Comparison of ENCODE assay signal across 3 worm cellular contexts in genomic region chrV:8434400-8434827, ce11.
TF ChIP-seq lines count a peak whose summit lies in the region.

No protein-coding gene starts in this region.

TF ChIP-seq in whole organism, L1 larva, 84 proteins besides CTCF, POLR2A, EP300 and RAD21 (continued from another document):
- TF ChIP-seq nhr-71 (tag; optimal IDR thresholded peaks at IDR 0.05; lab: Kevin White, UChicago) (peak; percentile 20), snu-23 (GFP tag; optimal IDR thresholded peaks at IDR 0.05; lab: Kevin White, UChicago) (peak; percentile 26), ztf-11 (tag; optimal IDR thresholded peaks at IDR 0.05; lab: Kevin White, UChicago) (no peak), nhr-77 (tag; optimal IDR thresholded peaks at IDR 0.05; lab: Kevin White, UChicago) (no peak), lir-3 (tag; optimal IDR thresholded peaks at IDR 0.05; lab: Kevin White, UChicago; ENCODE audit: poor library complexity) (no peak), nhr-20 (tag; optimal IDR thresholded peaks at IDR 0.05; lab: Kevin White, UChicago) (peak; percentile 32), mdl-1 (tag; optimal IDR thresholded peaks at IDR 0.05; lab: Kevin White, UChicago) (no peak), zag-1 (tag; optimal IDR thresholded peaks at IDR 0.05; lab: Kevin White, UChicago) (no peak), pag-3 (tag; optimal IDR thresholded peaks at IDR 0.05; lab: Kevin White, UChicago; ENCODE audit: borderline replicate concordance, insufficient read depth) (peak; percentile 52), mep-1 (tag; optimal IDR thresholded peaks at IDR 0.05; lab: Kevin White, UChicago) (peak; percentile 42)

TF ChIP-seq in whole organism, L2 larva, 48 proteins besides CTCF, POLR2A, EP300 and RAD21 (continued from another document):
- TF ChIP-seq Y55F3AM.14 (GFP tag; optimal IDR thresholded peaks at IDR 0.05; lab: Kevin White, UChicago): no peak
- TF ChIP-seq gmeb-1 (tag; optimal IDR thresholded peaks at IDR 0.05; lab: Kevin White, UChicago): peak; percentile 32
- TF ChIP-seq ztf-4 (tag; optimal IDR thresholded peaks at IDR 0.05; lab: Kevin White, UChicago): no peak
- TF ChIP-seq ama-1 (optimal IDR thresholded peaks at IDR 0.05; lab: Kevin White, UChicago): no peak
- TF ChIP-seq unc-62 (GFP tag; optimal IDR thresholded peaks at IDR 0.05; lab: Kevin White, UChicago): no peak
- no peak for TF ChIP-seq lin-11 (tag; optimal IDR thresholded peaks at IDR 0.05; lab: Kevin White, UChicago)
- TF ChIP-seq zag-1 (tag; optimal IDR thresholded peaks at IDR 0.05; lab: Kevin White, UChicago): no peak
- peak; percentile 73 for TF ChIP-seq blmp-1 (tag; optimal IDR thresholded peaks at IDR 0.05; lab: Kevin White, UChicago; ENCODE audit: insufficient read depth)
- peak; percentile 65 for TF ChIP-seq fos-1 (tag; optimal IDR thresholded peaks at IDR 0.05; lab: Kevin White, UChicago)
- TF ChIP-seq mbf-1 (tag; optimal IDR thresholded peaks at IDR 0.05; lab: Kevin White, UChicago): no peak
- TF ChIP-seq elt-1 (tag; optimal IDR thresholded peaks at IDR 0.05; lab: Kevin White, UChicago): no peak
- no peak for TF ChIP-seq egl-27 (tag; optimal IDR thresholded peaks at IDR 0.05; lab: Kevin White, UChicago)
- TF ChIP-seq crh-2 (tag; optimal IDR thresholded peaks at IDR 0.05; lab: Kevin White, UChicago): peak; percentile 37
- TF ChIP-seq dmd-4 (tag; optimal IDR thresholded peaks at IDR 0.05; lab: Kevin White, UChicago): no peak
- no peak for TF ChIP-seq ZK546.5 (tag; optimal IDR thresholded peaks at IDR 0.05; lab: Kevin White, UChicago)
- no peak for TF ChIP-seq mab-5 (tag; optimal IDR thresholded peaks at IDR 0.05; lab: Kevin White, UChicago)
- peak; percentile 5 for TF ChIP-seq sma-9 (GFP tag; optimal IDR thresholded peaks at IDR 0.05; lab: Kevin White, UChicago)
- TF ChIP-seq sma-9 (tag; optimal IDR thresholded peaks at IDR 0.05; lab: Kevin White, UChicago): no peak
- no peak for TF ChIP-seq sma-3 (GFP tag; optimal IDR thresholded peaks at IDR 0.05; lab: Kevin White, UChicago)
- no peak for TF ChIP-seq unc-39 (tag; optimal IDR thresholded peaks at IDR 0.05; lab: Kevin White, UChicago)
- TF ChIP-seq lin-13 (GFP tag; optimal IDR thresholded peaks at IDR 0.05; lab: Kevin White, UChicago): no peak
- no peak for TF ChIP-seq lin-39 (tag; optimal IDR thresholded peaks at IDR 0.05; lab: Kevin White, UChicago)

TF ChIP-seq in whole organism, L4 larva, 104 proteins besides CTCF, POLR2A, EP300 and RAD21 (continued from another document):
- no peak for TF ChIP-seq sdz-12 (GFP tag; optimal IDR thresholded peaks at IDR 0.05; lab: Kevin White, UChicago)
- TF ChIP-seq dmd-6 (GFP tag; IDR thresholded peaks at IDR 0.05; lab: Robert Waterston, UW): peak; percentile 18; the same call in 1 of the 2 replicates
- TF ChIP-seq cey-2 (tag; optimal IDR thresholded peaks at IDR 0.05; lab: Kevin White, UChicago; ENCODE audit: borderline replicate concordance, insufficient read depth): no peak
- no peak for TF ChIP-seq rbr-2 (tag; optimal IDR thresholded peaks at IDR 0.05; lab: Kevin White, UChicago)
- TF ChIP-seq lin-15B (tag; optimal IDR thresholded peaks at IDR 0.05; lab: Kevin White, UChicago): no peak
- TF ChIP-seq snpc-4 (tag; optimal IDR thresholded peaks at IDR 0.05; lab: Kevin White, UChicago): no peak
- peak; percentile 74 for TF ChIP-seq hlh-11 (tag; optimal IDR thresholded peaks at IDR 0.05; lab: Kevin White, UChicago)
- no peak for TF ChIP-seq lsy-2 (tag; optimal IDR thresholded peaks at IDR 0.05; lab: Kevin White, UChicago)
- TF ChIP-seq set-16 (GFP tag; IDR thresholded peaks at IDR 0.05; lab: Robert Waterston, UW): no peak
- no peak for TF ChIP-seq ceh-32 (tag; optimal IDR thresholded peaks at IDR 0.05; lab: Kevin White, UChicago; ENCODE audit: poor library complexity)
- TF ChIP-seq lin-29 (GFP tag; IDR thresholded peaks at IDR 0.05; lab: Robert Waterston, UW): no peak
- TF ChIP-seq fos-1 (tag; optimal IDR thresholded peaks at IDR 0.05; lab: Kevin White, UChicago): no peak
- TF ChIP-seq daf-16 (GFP tag; optimal IDR thresholded peaks at IDR 0.05; lab: Kevin White, UChicago): no peak
- peak; percentile 98 for TF ChIP-seq daf-16 (tag; optimal IDR thresholded peaks at IDR 0.05; lab: Kevin White, UChicago)
- no peak for TF ChIP-seq ceh-62 (tag; optimal IDR thresholded peaks at IDR 0.05; lab: Kevin White, UChicago)
- TF ChIP-seq ceh-44 (GFP tag; IDR thresholded peaks at IDR 0.05; lab: Robert Waterston, UW): no peak
- TF ChIP-seq attf-4 (tag; optimal IDR thresholded peaks at IDR 0.05; lab: Kevin White, UChicago): no peak
- peak; percentile 1 for TF ChIP-seq mxl-3 (GFP tag; optimal IDR thresholded peaks at IDR 0.05; lab: Kevin White, UChicago)
- TF ChIP-seq arid-1 (GFP tag; conservative IDR thresholded peaks at IDR 0.05; lab: Robert Waterston, UW): no peak
- no peak for TF ChIP-seq R02D3.7 (tag; optimal IDR thresholded peaks at IDR 0.05; lab: Kevin White, UChicago)
- TF ChIP-seq nhr-11 (tag; optimal IDR thresholded peaks at IDR 0.05; lab: Kevin White, UChicago): no peak
- no peak for TF ChIP-seq ama-1 (optimal IDR thresholded peaks at IDR 0.05; lab: Kevin White, UChicago)
- no peak for TF ChIP-seq spr-1 (tag; optimal IDR thresholded peaks at IDR 0.05; lab: Kevin White, UChicago)
- no peak for TF ChIP-seq F44E2.7 (GFP tag; IDR thresholded peaks at IDR 0.05; lab: Robert Waterston, UW)
- TF ChIP-seq madf-9 (GFP tag; conservative IDR thresholded peaks at IDR 0.05; lab: Robert Waterston, UW): no peak
- TF ChIP-seq T20F7.1 (GFP tag; optimal IDR thresholded peaks at IDR 0.05; lab: Kevin White, UChicago): no peak
- no peak for TF ChIP-seq F10B5.3 (tag; optimal IDR thresholded peaks at IDR 0.05; lab: Kevin White, UChicago)
- TF ChIP-seq vab-7 (GFP tag; IDR thresholded peaks at IDR 0.05; lab: Robert Waterston, UW): no peak
- no peak for TF ChIP-seq Y105C5A.15 (GFP tag; IDR thresholded peaks at IDR 0.05; lab: Robert Waterston, UW)
- no peak for TF ChIP-seq zip-2 (tag; optimal IDR thresholded peaks at IDR 0.05; lab: Kevin White, UChicago)
- no peak for TF ChIP-seq daf-12 (tag; optimal IDR thresholded peaks at IDR 0.05; lab: Kevin White, UChicago)
- TF ChIP-seq tra-1 (GFP tag; IDR thresholded peaks at IDR 0.05; lab: Robert Waterston, UW): no peak
- no peak for TF ChIP-seq nhr-76 (tag; optimal IDR thresholded peaks at IDR 0.05; lab: Kevin White, UChicago)
- no peak for TF ChIP-seq zfp-2 (tag; optimal IDR thresholded peaks at IDR 0.05; lab: Kevin White, UChicago)
- no peak for TF ChIP-seq gei-8 (GFP tag; optimal IDR thresholded peaks at IDR 0.05; lab: Kevin White, UChicago)
- TF ChIP-seq lir-3 (tag; optimal IDR thresholded peaks at IDR 0.05; lab: Kevin White, UChicago): no peak
- TF ChIP-seq skn-1 (tag; optimal IDR thresholded peaks at IDR 0.05; lab: Kevin White, UChicago): no peak
- TF ChIP-seq nhr-10 (tag; optimal IDR thresholded peaks at IDR 0.05; lab: Kevin White, UChicago): no peak
- TF ChIP-seq zfp-3 (GFP tag; conservative IDR thresholded peaks at IDR 0.05; lab: Robert Waterston, UW): no peak
- TF ChIP-seq F37D6.2 (tag; optimal IDR thresholded peaks at IDR 0.05; lab: Kevin White, UChicago): no peak
- TF ChIP-seq mxl-2 (GFP tag; conservative IDR thresholded peaks at IDR 0.05; lab: Robert Waterston, UW): no peak
- peak; percentile 47 for TF ChIP-seq nhr-28 (tag; optimal IDR thresholded peaks at IDR 0.05; lab: Kevin White, UChicago)
- TF ChIP-seq daf-8 (GFP tag; IDR thresholded peaks at IDR 0.05; lab: Robert Waterston, UW): no peak
- TF ChIP-seq dmd-8 (GFP tag; IDR thresholded peaks at IDR 0.05; lab: Robert Waterston, UW): no peak
- TF ChIP-seq ceh-28 (tag; optimal IDR thresholded peaks at IDR 0.05; lab: Kevin White, UChicago): no peak
- peak; percentile 58 for TF ChIP-seq hlh-30 (tag; optimal IDR thresholded peaks at IDR 0.05; lab: Kevin White, UChicago; ENCODE audit: insufficient read depth)
- TF ChIP-seq F26F4.8 (GFP tag; conservative IDR thresholded peaks at IDR 0.05; lab: Robert Waterston, UW): no peak
- no peak for TF ChIP-seq nhr-48 (tag; optimal IDR thresholded peaks at IDR 0.05; lab: Kevin White, UChicago)
- TF ChIP-seq ces-1 (GFP tag; optimal IDR thresholded peaks at IDR 0.05; lab: Kevin White, UChicago): no peak
- no peak for TF ChIP-seq jun-1 (tag; optimal IDR thresholded peaks at IDR 0.05; lab: Kevin White, UChicago)
- no peak for TF ChIP-seq dmd-9 (GFP tag; IDR thresholded peaks at IDR 0.05; lab: Robert Waterston, UW)
- no peak for TF ChIP-seq ctbp-1 (GFP tag; IDR thresholded peaks at IDR 0.05; lab: Robert Waterston, UW)
- no peak for TF ChIP-seq D1046.2 (GFP tag; IDR thresholded peaks at IDR 0.05; lab: Robert Waterston, UW)
